Worm (Caenorhabditis elegans): ENCODE measurements around the gene nurf-1.

ce11 chrII:14441144-14441543, 50.6 kb downstream of the nurf-1 start, which contains the start of gene smg-8:
- TF ChIP-seq zag-1 (tag; optimal IDR thresholded peaks at IDR 0.05) (no peak), F16B12.6 (tag; optimal IDR thresholded peaks at IDR 0.05) (peak; percentile 71)

All from whole organism, L1 larva.